Worm (Caenorhabditis elegans): ENCODE results near the gene his-61.
A peak's percentile ranks its signal among the peaks of the same experiment; 100 is the strongest.

The his-61 gene

DNA sequence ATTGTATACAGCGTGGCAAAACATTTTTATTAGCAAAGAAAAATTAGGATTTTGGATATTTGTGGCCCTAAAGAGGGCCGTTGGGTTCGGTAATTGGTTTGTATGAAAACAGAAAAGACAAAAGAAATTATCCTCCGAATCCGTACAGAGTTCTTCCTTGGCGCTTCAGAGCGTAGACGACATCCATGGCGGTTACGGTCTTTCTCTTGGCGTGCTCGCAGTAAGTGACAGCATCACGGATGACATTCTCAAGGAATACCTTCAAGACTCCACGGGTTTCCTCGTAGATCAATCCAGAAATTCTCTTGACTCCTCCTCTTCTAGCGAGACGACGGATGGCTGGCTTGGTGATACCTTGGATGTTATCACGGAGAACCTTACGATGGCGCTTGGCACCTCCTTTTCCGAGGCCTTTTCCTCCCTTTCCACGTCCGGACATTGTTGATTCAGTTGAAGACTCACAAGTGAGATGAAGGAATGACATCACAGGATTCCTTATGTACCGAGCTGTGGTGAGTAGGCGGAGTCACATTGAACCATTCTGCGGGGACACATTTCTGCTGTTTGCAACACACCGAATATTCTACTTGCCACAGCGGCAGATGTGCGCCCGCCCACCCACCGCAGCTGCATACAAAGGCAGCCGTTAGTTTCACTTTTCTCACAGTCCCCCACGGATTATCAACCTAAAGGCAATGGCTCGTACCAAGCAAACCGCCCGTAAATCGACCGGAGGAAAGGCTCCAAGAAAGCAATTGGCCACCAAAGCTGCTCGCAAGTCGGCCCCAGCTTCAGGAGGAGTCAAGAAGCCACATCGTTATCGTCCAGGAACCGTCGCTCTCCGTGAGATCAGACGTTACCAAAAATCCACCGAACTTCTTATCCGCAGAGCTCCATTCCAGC, 1.8 kb upstream of the his-61 start, which contains the start of the genes his-60 and his-59 (continued):
- no peak for TF ChIP-seq spr-1 (tag; optimal IDR thresholded peaks at IDR 0.05)
- TF ChIP-seq egl-43 (GFP tag; IDR thresholded peaks at IDR 0.05) = peak; percentile 77
- TF ChIP-seq ztf-11 (tag; optimal IDR thresholded peaks at IDR 0.05) = no peak
- no peak for TF ChIP-seq T26A8.4 (GFP tag; IDR thresholded peaks at IDR 0.05)
- no peak for TF ChIP-seq nhr-11 (tag; optimal IDR thresholded peaks at IDR 0.05)
- peak; percentile 89 for TF ChIP-seq F49E8.2 (tag; optimal IDR thresholded peaks at IDR 0.05; ENCODE audit: borderline replicate concordance)
- TF ChIP-seq hmg-1.1 (GFP tag; IDR thresholded peaks at IDR 0.05) = peak; percentile 23; the same call in 1 of the 2 replicates
- TF ChIP-seq nhr-6 (tag; optimal IDR thresholded peaks at IDR 0.05) = peak; percentile 82
- TF ChIP-seq dpl-1 (GFP tag; optimal IDR thresholded peaks at IDR 0.05) = peak; percentile 43
- TF ChIP-seq fkh-10 (GFP tag; optimal IDR thresholded peaks at IDR 0.05) = no peak
- TF ChIP-seq ceh-32 (tag; optimal IDR thresholded peaks at IDR 0.05; ENCODE audit: poor library complexity) = no peak
- no peak for TF ChIP-seq Y48G9A.11 (GFP tag; IDR thresholded peaks at IDR 0.05)
- TF ChIP-seq F26F4.8 (GFP tag; conservative IDR thresholded peaks at IDR 0.05) = peak; percentile 63
- TF ChIP-seq lin-38 (GFP tag; IDR thresholded peaks at IDR 0.05) = peak; percentile 48
- peak; percentile 27 for TF ChIP-seq nhr-25 (tag; optimal IDR thresholded peaks at IDR 0.05; ENCODE audit: borderline replicate concordance, insufficient read depth)
- TF ChIP-seq hif-1 (tag; optimal IDR thresholded peaks at IDR 0.05) = no peak
- peak; percentile 50 for TF ChIP-seq ama-1 (optimal IDR thresholded peaks at IDR 0.05)

DNA sequence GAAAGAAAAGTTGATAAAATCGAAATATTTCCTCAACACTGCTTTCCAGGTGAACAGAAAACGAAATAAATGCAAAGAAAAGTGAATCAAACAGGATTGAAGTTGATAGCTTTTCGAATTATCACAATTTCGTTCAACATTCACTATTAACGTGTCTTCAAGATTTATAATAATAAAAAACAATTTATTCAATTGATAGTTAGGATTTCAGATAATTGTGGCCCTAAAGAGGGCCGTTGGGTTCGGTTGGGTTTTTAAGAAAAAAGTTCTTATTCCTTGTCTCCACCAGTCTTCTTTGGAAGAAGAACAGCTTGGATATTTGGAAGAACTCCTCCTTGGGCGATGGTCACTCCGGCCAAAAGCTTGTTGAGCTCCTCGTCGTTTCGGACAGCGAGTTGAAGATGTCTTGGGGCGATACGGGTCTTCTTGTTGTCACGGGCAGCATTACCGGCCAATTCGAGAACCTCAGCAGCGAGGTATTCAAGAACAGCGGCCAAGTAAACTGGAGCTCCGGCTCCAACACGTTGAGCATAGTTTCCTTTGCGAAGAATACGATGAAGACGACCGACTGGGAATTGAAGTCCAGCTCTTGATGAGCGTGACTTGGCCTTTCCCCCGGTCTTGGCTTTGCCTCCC, 334 bp downstream of the his-61 start:
- peak; percentile 64; the same call in 1 of the 2 replicates for TF ChIP-seq F26F4.8 (GFP tag; conservative IDR thresholded peaks at IDR 0.05)
- 0 out of 2 replicates have a peak, but pooled peaks have one; percentile 8 for TF ChIP-seq D1046.2 (GFP tag; IDR thresholded peaks at IDR 0.05)
- TF ChIP-seq Y105C5A.15 (GFP tag; IDR thresholded peaks at IDR 0.05) = peak; percentile 32; the same call in 1 of the 2 replicates
- peak; percentile 60; the same call in 1 of the 2 replicates for TF ChIP-seq egl-43 (GFP tag; IDR thresholded peaks at IDR 0.05)
- TF ChIP-seq F49E8.2 (tag; optimal IDR thresholded peaks at IDR 0.05; ENCODE audit: borderline replicate concordance) = peak; percentile 14
- TF ChIP-seq lim-7 (GFP tag; IDR thresholded peaks at IDR 0.05) = peak; percentile 23; the same call in 1 of the 2 replicates

DNA sequence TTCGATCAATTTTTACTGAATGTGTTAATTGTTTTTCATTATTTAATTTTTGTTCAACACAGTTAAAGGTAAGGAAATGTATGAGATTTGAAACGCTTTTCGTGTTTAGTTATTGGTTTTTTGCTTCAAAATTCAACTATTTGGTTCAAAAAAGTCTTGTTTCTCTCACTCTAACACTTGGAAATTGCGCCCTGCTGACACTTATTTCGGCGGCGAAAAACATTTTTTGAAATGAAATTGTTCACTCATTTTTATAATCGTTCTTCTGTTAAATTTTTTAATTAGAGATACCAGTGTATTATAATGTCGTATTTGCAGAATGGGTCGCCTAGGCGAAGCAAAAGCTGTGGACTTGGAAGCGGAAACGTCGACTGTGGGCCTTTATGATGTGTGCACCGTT, 7.9 kb downstream of the his-61 start, which contains the start of gene rod-1:
Gene rod-1, plus strand, starts transcription at position 319 of the 400 bp plus-strand sequence.
- TF ChIP-seq dpl-1 (GFP tag; optimal IDR thresholded peaks at IDR 0.05) = peak; percentile 69
- no peak for TF ChIP-seq ceh-62 (tag; optimal IDR thresholded peaks at IDR 0.05)
- peak; percentile 12 for TF ChIP-seq fkh-10 (GFP tag; optimal IDR thresholded peaks at IDR 0.05)
- no peak for TF ChIP-seq pha-4 (GFP tag; IDR thresholded peaks at IDR 0.05)
- TF ChIP-seq pha-4 (tag; optimal IDR thresholded peaks at IDR 0.05) = no peak
- TF ChIP-seq aha-1 (tag) = peak; percentile 57
- no peak for TF ChIP-seq zfp-3 (GFP tag; conservative IDR thresholded peaks at IDR 0.05)
- TF ChIP-seq daf-16 (GFP tag; optimal IDR thresholded peaks at IDR 0.05) = no peak
- TF ChIP-seq daf-16 (tag; optimal IDR thresholded peaks at IDR 0.05) = no peak
- TF ChIP-seq nhr-25 (tag; optimal IDR thresholded peaks at IDR 0.05; ENCODE audit: borderline replicate concordance, insufficient read depth) = no peak

DNA sequence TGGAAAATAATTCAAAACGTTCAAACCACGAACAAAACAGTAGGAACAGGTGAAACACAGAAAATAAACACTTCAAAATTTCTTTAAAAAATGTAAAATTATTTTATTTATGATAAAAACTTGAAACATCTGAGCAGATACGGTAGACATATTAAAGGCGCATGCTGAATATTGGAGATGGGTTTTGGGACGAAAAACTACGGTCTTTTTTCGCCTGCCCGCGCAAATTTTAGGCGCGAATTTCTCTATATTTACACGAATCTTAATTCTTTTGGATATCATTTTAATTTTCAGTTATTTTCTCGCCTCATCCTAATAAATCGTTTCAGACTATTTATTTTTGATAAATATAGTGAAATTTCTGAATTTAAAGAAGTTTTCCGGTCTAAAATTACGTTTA, 8.3 kb downstream of the his-61 start:
- no peak for TF ChIP-seq dmd-9 (GFP tag; IDR thresholded peaks at IDR 0.05)
- no peak for TF ChIP-seq aha-1 (tag)
- no peak for TF ChIP-seq pqm-1 (tag; optimal IDR thresholded peaks at IDR 0.05)
- no peak for TF ChIP-seq ceh-20 (GFP tag; IDR thresholded peaks at IDR 0.05)
- no peak for TF ChIP-seq spr-3 (GFP tag; optimal IDR thresholded peaks at IDR 0.05)
- no peak for TF ChIP-seq F26F4.8 (GFP tag; conservative IDR thresholded peaks at IDR 0.05)
- peak; percentile 66 for TF ChIP-seq lin-38 (GFP tag; IDR thresholded peaks at IDR 0.05)
- TF ChIP-seq nhr-28 (tag; optimal IDR thresholded peaks at IDR 0.05) = no peak
- no peak for TF ChIP-seq fos-1 (tag; optimal IDR thresholded peaks at IDR 0.05)
- TF ChIP-seq Y48G9A.11 (GFP tag; IDR thresholded peaks at IDR 0.05) = peak; percentile 62
- TF ChIP-seq daf-8 (GFP tag; IDR thresholded peaks at IDR 0.05) = no peak
- TF ChIP-seq vab-7 (GFP tag; IDR thresholded peaks at IDR 0.05) = no peak
- TF ChIP-seq snpc-1.2 (GFP tag; IDR thresholded peaks at IDR 0.05) = peak; percentile 76
- no peak for TF ChIP-seq madf-5 (GFP tag; IDR thresholded peaks at IDR 0.05)
- no peak for TF ChIP-seq zfp-2 (tag; optimal IDR thresholded peaks at IDR 0.05)
- no peak for TF ChIP-seq T20F7.1 (GFP tag; optimal IDR thresholded peaks at IDR 0.05)
- peak; percentile 74 for TF ChIP-seq F49E8.2 (tag; optimal IDR thresholded peaks at IDR 0.05; ENCODE audit: borderline replicate concordance)
- TF ChIP-seq R02D3.7 (tag; optimal IDR thresholded peaks at IDR 0.05) = no peak
- TF ChIP-seq ztf-11 (tag; optimal IDR thresholded peaks at IDR 0.05) = no peak
- no peak for TF ChIP-seq lin-1 (GFP tag; IDR thresholded peaks at IDR 0.05)
- TF ChIP-seq unc-130 (GFP tag; optimal IDR thresholded peaks at IDR 0.05) = peak; percentile 85
